Worm (Caenorhabditis elegans): ENCODE measurements around the gene frpr-4.

The frpr-4 gene

ce11 chrII:5292226-5292752, 37.0 kb upstream of the frpr-4 start, which contains the start of gene ZK622.4 (continued):
- TF ChIP-seq php-3 (GFP tag; IDR thresholded peaks at IDR 0.05) (0 out of 2 replicates have a peak, but pooled peaks have one; percentile 14), lsy-2 (tag; optimal IDR thresholded peaks at IDR 0.05) (peak in 1 of 2 experiments; percentile 72), Y105C5A.15 (GFP tag; IDR thresholded peaks at IDR 0.05) (peak; percentile 91; the same call in 1 of the 2 replicates), mdt-29 (GFP tag; IDR thresholded peaks at IDR 0.05) (peak; percentile 52; the same call in 1 of the 2 replicates), aly-2 (tag; optimal IDR thresholded peaks at IDR 0.05) (peak; percentile 9), mxl-3 (GFP tag; optimal IDR thresholded peaks at IDR 0.05) (peak; percentile 49), F49E8.2 (tag; optimal IDR thresholded peaks at IDR 0.05; ENCODE audit: borderline replicate concordance) (peak; percentile 59), unc-39 (tag; optimal IDR thresholded peaks at IDR 0.05) (no peak), Y48G9A.11 (GFP tag; IDR thresholded peaks at IDR 0.05) (0 out of 2 replicates have a peak, but pooled peaks have one; percentile 38), aha-1 (tag) (no peak), gei-8 (GFP tag; optimal IDR thresholded peaks at IDR 0.05) (peak; percentile 80), ZK337.2 (GFP tag; IDR thresholded peaks at IDR 0.05) (peak; percentile 58), zag-1 (tag; optimal IDR thresholded peaks at IDR 0.05) (no peak), Y5F2A.4 (GFP tag; optimal IDR thresholded peaks at IDR 0.05) (peak; percentile 14), madf-5 (GFP tag; IDR thresholded peaks at IDR 0.05) (peak; percentile 41 to 80; a peak in 1 of 4 replicates)

ce11 chrII:5291051-5291450, 35.7 kb upstream of the frpr-4 start:
- TF ChIP-seq mep-1 (tag; optimal IDR thresholded peaks at IDR 0.05): no peak
- TF ChIP-seq snpc-1.2 (GFP tag; IDR thresholded peaks at IDR 0.05): no peak
- TF ChIP-seq lin-15B (tag; optimal IDR thresholded peaks at IDR 0.05): no peak
- TF ChIP-seq fos-1 (tag; optimal IDR thresholded peaks at IDR 0.05): no peak
- no peak for TF ChIP-seq egl-43 (GFP tag; IDR thresholded peaks at IDR 0.05)
- 0 out of 2 replicates have a peak, but pooled peaks have one; percentile 6 for TF ChIP-seq hmg-1.1 (GFP tag; IDR thresholded peaks at IDR 0.05)
- TF ChIP-seq aha-1 (tag): peak; percentile 57
- TF ChIP-seq nhr-41 (GFP tag; IDR thresholded peaks at IDR 0.05): no peak

ce11 chrII:5289142-5289541, 33.8 kb upstream of the frpr-4 start, which contains the start of gene ZK622.5:
Gene ZK622.5 (plus strand): TSS chrII:5289442.
- TF ChIP-seq dve-1 (tag; optimal IDR thresholded peaks at IDR 0.05; ENCODE audit: insufficient read depth): peak; percentile 25
- no peak for TF ChIP-seq snpc-1.2 (GFP tag; IDR thresholded peaks at IDR 0.05)
- TF ChIP-seq pqm-1 (tag; optimal IDR thresholded peaks at IDR 0.05): no peak
- no peak for TF ChIP-seq egl-27 (tag; optimal IDR thresholded peaks at IDR 0.05)
- TF ChIP-seq mes-2 (tag; optimal IDR thresholded peaks at IDR 0.05; ENCODE audit: poor library complexity, severe bottlenecking): no peak
- TF ChIP-seq vab-7 (GFP tag; IDR thresholded peaks at IDR 0.05): no peak

ce11 chrII:5285029-5285428, 29.7 kb upstream of the frpr-4 start, which contains the start of gene gur-5:
Gene gur-5 (plus strand): TSS chrII:5285329.
- TF ChIP-seq Y105C5A.15 (GFP tag; IDR thresholded peaks at IDR 0.05): no peak
- peak in 1 of 2 experiments; percentile 20 for TF ChIP-seq unc-62 (GFP tag; optimal IDR thresholded peaks at IDR 0.05 in 1 of 2)
- TF ChIP-seq unc-62 (tag; optimal IDR thresholded peaks at IDR 0.05): no peak

ce11 chrII:5282740-5283281, 27.5 kb upstream of the frpr-4 start:
- TF ChIP-seq nhr-76 (tag; optimal IDR thresholded peaks at IDR 0.05) (peak; percentile 25), ZK337.2 (GFP tag; IDR thresholded peaks at IDR 0.05) (no peak), lin-29 (GFP tag; IDR thresholded peaks at IDR 0.05) (no peak), fkh-10 (GFP tag; optimal IDR thresholded peaks at IDR 0.05) (no peak), nhr-28 (tag; optimal IDR thresholded peaks at IDR 0.05) (peak; percentile 70), ceh-32 (tag; optimal IDR thresholded peaks at IDR 0.05; ENCODE audit: poor library complexity) (no peak), spr-1 (tag; optimal IDR thresholded peaks at IDR 0.05) (no peak), ceh-44 (GFP tag; IDR thresholded peaks at IDR 0.05) (no peak), F26F4.8 (GFP tag; conservative IDR thresholded peaks at IDR 0.05) (no peak), F44E2.7 (GFP tag; IDR thresholded peaks at IDR 0.05) (no peak), dve-1 (tag; optimal IDR thresholded peaks at IDR 0.05; ENCODE audit: insufficient read depth) (peak; percentile 23), aha-1 (tag) (peak; percentile 23), nhr-25 (tag; optimal IDR thresholded peaks at IDR 0.05; ENCODE audit: borderline replicate concordance, insufficient read depth) (no peak), lin-38 (GFP tag; IDR thresholded peaks at IDR 0.05) (no peak), nhr-77 (tag; optimal IDR thresholded peaks at IDR 0.05) (peak; percentile 16), nhr-41 (GFP tag; IDR thresholded peaks at IDR 0.05) (no peak), dpl-1 (GFP tag; optimal IDR thresholded peaks at IDR 0.05) (no peak), dmd-6 (GFP tag; IDR thresholded peaks at IDR 0.05) (peak; percentile 39; the same call in 1 of the 2 replicates), unc-62 (GFP tag; optimal IDR thresholded peaks at IDR 0.05 in 1 of 2) (no peak), unc-62 (tag; optimal IDR thresholded peaks at IDR 0.05) (no peak)

Data from whole organism, L4 larva.